Fruit fly (Drosophila melanogaster) whole organism, embryonic: Measurements from ENCODE around the gene Cpr11A.

Experiments
- Aef1 ChIP-seq: fragments of 200-800 bp; sonication (Bioruptor generic); IDR thresholded peaks from 3 replicates; pipeline ENCODE4 v1.3.6; 2022; ENCODE audit warnings: missing biosample characterization, missing genetic modification characterization
- Atf-2 ChIP-seq: fragments of 200-800 bp; sonication (Bioruptor generic); optimal IDR thresholded peaks from 2 replicates; lab custom pipeline; 2016; ENCODE audit warnings: missing biosample characterization, missing genetic modification characterization
- CG10209 ChIP-seq: fragments of 200-800 bp; sonication (Bioruptor generic); optimal IDR thresholded peaks from 3 replicates; lab custom pipeline; 2017; ENCODE audit warnings: missing biosample characterization, mild to moderate bottlenecking, missing genetic modification characterization, missing genetic modification reagents
- CG10959 ChIP-seq: fragments of 200-800 bp; sonication (Bioruptor generic); IDR thresholded peaks from 2 replicates; pipeline ENCODE4 v1.3.6; 2022; ENCODE audit warnings: missing biosample characterization, missing genetic modification characterization
- CG11247 ChIP-seq: fragments of 200-800 bp; sonication (Bioruptor generic); IDR thresholded peaks from 2 replicates; pipeline ENCODE4 v1.3.6; 2022; ENCODE audit warnings: missing biosample characterization, missing genetic modification characterization
- CG11398 ChIP-seq: fragments of 200-800 bp; sonication (Bioruptor generic); optimal IDR thresholded peaks from 2 replicates; lab custom pipeline; 2016; ENCODE audit warnings: missing biosample characterization, missing genetic modification characterization
- CG12942 ChIP-seq: fragments of 200-800 bp; sonication (Bioruptor generic); optimal IDR thresholded peaks from 3 replicates; lab custom pipeline; 2016; ENCODE audit warnings: missing biosample characterization, missing genetic modification characterization
- CG13624 ChIP-seq: fragments of 200-800 bp; sonication (Bioruptor generic); optimal IDR thresholded peaks from 2 replicates; lab custom pipeline; 2016; ENCODE audit warnings: missing biosample characterization, missing genetic modification characterization
- CG14860 ChIP-seq: fragments of 200-800 bp; sonication (Bioruptor generic); IDR thresholded peaks from 3 replicates; pipeline ENCODE4 v1.3.6; 2022; ENCODE audit warnings: missing biosample characterization, missing genetic modification characterization; ENCODE audit not compliant: partially characterized antibody
- CG14965 ChIP-seq: fragments of 200-800 bp; sonication (Bioruptor generic); optimal IDR thresholded peaks from 2 replicates; lab custom pipeline; 2016; ENCODE audit warnings: missing biosample characterization, missing genetic modification characterization, borderline replicate concordance
- CG15011 ChIP-seq: fragments of 200-800 bp; sonication (Bioruptor generic); optimal IDR thresholded peaks from 3 replicates; lab custom pipeline; 2018; ENCODE audit warnings: missing biosample characterization, mild to moderate bottlenecking, missing genetic modification characterization
- CG15601 ChIP-seq: fragments of 200-800 bp; sonication (Bioruptor generic); optimal IDR thresholded peaks from 3 replicates; lab custom pipeline; 2019; ENCODE audit warnings: missing biosample characterization, mild to moderate bottlenecking, missing genetic modification characterization, moderate library complexity
- CG1602 ChIP-seq: fragments of 200-800 bp; sonication (Bioruptor generic); optimal IDR thresholded peaks from 3 replicates; lab custom pipeline; 2016; ENCODE audit warnings: missing biosample characterization, missing genetic modification characterization
- CG7786 ChIP-seq: fragments of 200-800 bp; sonication (Bioruptor generic); optimal IDR thresholded peaks from 2 replicates; lab custom pipeline; 2016; ENCODE audit warnings: missing biosample characterization, missing genetic modification characterization
- CG7963 ChIP-seq: fragments of 200-800 bp; sonication (Bioruptor generic); IDR thresholded peaks from 3 replicates; pipeline ENCODE4 v1.3.6; 2022; ENCODE audit warnings: missing biosample characterization, missing genetic modification characterization; ENCODE audit not compliant: partially characterized antibody
- CG8944 ChIP-seq: fragments of 200-800 bp; sonication (Bioruptor generic); optimal IDR thresholded peaks from 3 replicates; lab custom pipeline; 2016; ENCODE audit warnings: missing biosample characterization, missing genetic modification characterization
- CG9817 ChIP-seq: fragments of 200-800 bp; sonication (Bioruptor generic); optimal IDR thresholded peaks from 2 replicates; lab custom pipeline; 2018; ENCODE audit warnings: missing biosample characterization, mild to moderate bottlenecking, missing genetic modification characterization, moderate library complexity
- Deaf1 ChIP-seq: fragments of 200-800 bp; optimal IDR thresholded peaks from 3 replicates; lab custom pipeline; 2019; ENCODE audit warnings: missing biosample characterization, mild to moderate bottlenecking, missing genetic modification characterization, moderate library complexity
- Dll ChIP-seq: fragments of 200-800 bp; sonication (Bioruptor generic); IDR thresholded peaks from 4 replicates; pipeline ENCODE4 v1.3.6; 2022; ENCODE audit warnings: missing biosample characterization, missing genetic modification characterization; ENCODE audit not compliant: partially characterized antibody
- Doc2 ChIP-seq: fragments of 200-800 bp; sonication (Bioruptor generic); IDR thresholded peaks from 2 replicates; pipeline ENCODE4 v1.3.6; 2022; ENCODE audit warnings: missing biosample characterization, missing genetic modification characterization
- Doc3 ChIP-seq: fragments of 200-800 bp; sonication (Bioruptor generic); IDR thresholded peaks from 3 replicates; pipeline ENCODE4 v1.3.6; 2022; ENCODE audit warnings: missing biosample characterization, missing genetic modification characterization; ENCODE audit not compliant: partially characterized antibody
- Dref ChIP-seq: fragments of 200-800 bp; sonication (Bioruptor generic); IDR thresholded peaks from 2 replicates; pipeline ENCODE4 v1.3.6; 2022; ENCODE audit warnings: missing biosample characterization, missing genetic modification characterization
- E2f2 ChIP-seq: fragments of 200-800 bp; sonication (Bioruptor generic); IDR thresholded peaks from 2 replicates; pipeline ENCODE4 v1.3.6; 2022; ENCODE audit warnings: missing biosample characterization, missing genetic modification characterization
- Elba2 ChIP-seq: fragments of 200-800 bp; sonication (Bioruptor generic); optimal IDR thresholded peaks from 3 replicates; lab custom pipeline; 2016; ENCODE audit warnings: missing biosample characterization, missing genetic modification characterization
- Hmr ChIP-seq: fragments of 200-800 bp; sonication (Bioruptor generic); optimal IDR thresholded peaks from 3 replicates; lab custom pipeline; 2017; ENCODE audit warnings: mild to moderate bottlenecking, missing biosample characterization, missing genetic modification reagents, missing genetic modification characterization
- Hr78 ChIP-seq, 2 experiments: fragments of 200-800 bp in 1 of 2; fragments of >200 bp in 1 of 2; sonication (Bioruptor generic) in 1 of 2; optimal IDR thresholded peaks; 2 replicates each; lab custom pipeline; 2017 to 2019; ENCODE audit warnings: missing biosample characterization in 2 of 2, missing genetic modification characterization in 2 of 2, mild to moderate bottlenecking in 1 of 2, moderate library complexity in 1 of 2
- Ssrp ChIP-seq: fragments of 200-800 bp; sonication (Bioruptor generic); optimal IDR thresholded peaks from 2 replicates; lab custom pipeline; 2018; ENCODE audit warnings: missing biosample characterization, mild to moderate bottlenecking, missing genetic modification characterization, moderate library complexity
- ara ChIP-seq: fragments of 200-800 bp; sonication (Bioruptor generic); IDR thresholded peaks from 2 replicates; pipeline ENCODE4 v1.3.6; 2022; ENCODE audit warnings: missing biosample characterization, missing genetic modification characterization
- bab2 ChIP-seq: fragments of 200-800 bp; sonication (Bioruptor generic); optimal IDR thresholded peaks from 2 replicates; lab custom pipeline; 2016; ENCODE audit warnings: missing biosample characterization, missing genetic modification characterization
- cato ChIP-seq: fragments of 200-800 bp; sonication (Bioruptor generic); optimal IDR thresholded peaks from 2 replicates; lab custom pipeline; 2016; ENCODE audit warnings: missing biosample characterization, missing genetic modification characterization, borderline replicate concordance
- ci ChIP-seq: fragments of 200-800 bp; sonication (Bioruptor generic); IDR thresholded peaks from 3 replicates; pipeline ENCODE4 v1.3.6; 2022; ENCODE audit warnings: missing biosample characterization, missing genetic modification characterization
- gcm2 ChIP-seq: fragments of 200-800 bp; sonication (Bioruptor generic); optimal IDR thresholded peaks from 2 replicates; lab custom pipeline; 2016; ENCODE audit warnings: missing biosample characterization, missing genetic modification characterization
- gro ChIP-seq: fragments of 200-800 bp; sonication (Bioruptor generic); optimal IDR thresholded peaks from 2 replicates; lab custom pipeline; 2016; ENCODE audit warnings: missing biosample characterization, missing genetic modification characterization
- gsb-n ChIP-seq: fragments of 200-800 bp; sonication (Bioruptor generic); optimal IDR thresholded peaks from 3 replicates; lab custom pipeline; 2018; ENCODE audit warnings: missing biosample characterization, mild to moderate bottlenecking, missing genetic modification characterization
- gt ChIP-seq: fragments of 200-800 bp; sonication (Bioruptor generic); IDR thresholded peaks from 2 replicates; pipeline ENCODE4 v1.3.6; 2022; ENCODE audit warnings: missing biosample characterization, missing genetic modification characterization
- ken ChIP-seq: fragments of 200-800 bp; sonication (Bioruptor generic); IDR thresholded peaks from 3 replicates; pipeline ENCODE4 v1.3.6; 2022; ENCODE audit warnings: missing biosample characterization, missing genetic modification characterization
- lov ChIP-seq, 2 experiments: fragments of 200-800 bp in 1 of 2; fragments of >200 bp in 1 of 2; sonication (Bioruptor generic) in 1 of 2; IDR thresholded peaks in 1 of 2; optimal IDR thresholded peaks in 1 of 2; 2 replicates in 1 of 2; 3 replicates in 1 of 2; pipeline versions ENCODE4 v1.3.6 to Lab custom; 2017 to 2022; ENCODE audit warnings: missing biosample characterization in 1 of 2, missing genetic modification characterization in 1 of 2
- nmo ChIP-seq: fragments of 200-800 bp; sonication (Bioruptor generic); optimal IDR thresholded peaks from 2 replicates; lab custom pipeline; 2018; ENCODE audit warnings: missing biosample characterization, mild to moderate bottlenecking, missing genetic modification characterization, moderate library complexity
- onecut ChIP-seq: fragments of 200-800 bp; sonication (Bioruptor generic); IDR thresholded peaks from 2 replicates; pipeline ENCODE4 v1.3.6; 2022; ENCODE audit warnings: missing biosample characterization, missing genetic modification characterization
- peb ChIP-seq: fragments of 200-800 bp; sonication (Bioruptor generic); IDR thresholded peaks from 2 replicates; pipeline ENCODE4 v1.3.6; 2022; ENCODE audit warnings: missing biosample characterization, missing genetic modification characterization
- pho ChIP-seq: fragments of 200-800 bp; sonication (Bioruptor generic); optimal IDR thresholded peaks from 2 replicates; lab custom pipeline; 2016; ENCODE audit warnings: missing biosample characterization, missing genetic modification characterization
- slbo ChIP-seq: fragments of 200-800 bp; sonication (Bioruptor generic); IDR thresholded peaks from 2 replicates; pipeline ENCODE4 v1.3.6; 2022; ENCODE audit warnings: missing biosample characterization, missing genetic modification characterization
- ssp ChIP-seq: fragments of 200-800 bp; sonication (Bioruptor generic); IDR thresholded peaks from 2 replicates; pipeline ENCODE4 v1.3.6; 2022; ENCODE audit warnings: missing biosample characterization, missing genetic modification characterization
- stwl ChIP-seq: fragments of 200-800 bp; sonication (Bioruptor generic); optimal IDR thresholded peaks from 3 replicates; lab custom pipeline; 2018; ENCODE audit warnings: missing biosample characterization, mild to moderate bottlenecking, missing genetic modification characterization, moderate library complexity
- tll ChIP-seq, 2 experiments: fragments of 200-800 bp in 1 of 2; fragments of >200 bp in 1 of 2; sonication (Bioruptor generic) in 1 of 2; optimal IDR thresholded peaks; 2 replicates each; lab custom pipeline; 2017 to 2019; ENCODE audit warnings: missing biosample characterization in 2 of 2, missing genetic modification characterization in 2 of 2, mild to moderate bottlenecking in 1 of 2, moderate library complexity in 1 of 2
- twi ChIP-seq: fragments of 200-800 bp; optimal IDR thresholded peaks from 2 replicates; lab custom pipeline; 2019; ENCODE audit warnings: missing biosample characterization, mild to moderate bottlenecking, missing genetic modification characterization, moderate library complexity
- wek ChIP-seq: fragments of 200-800 bp; sonication (Bioruptor generic); optimal IDR thresholded peaks from 3 replicates; lab custom pipeline; 2018; ENCODE audit warnings: missing biosample characterization, mild to moderate bottlenecking, missing genetic modification characterization, moderate library complexity
- wor ChIP-seq: fragments of 200-800 bp; sonication (Bioruptor generic); IDR thresholded peaks from 2 replicates; pipeline ENCODE4 v1.3.6; 2022; ENCODE audit warnings: missing biosample characterization, missing genetic modification characterization

Gene Cpr11A

dm6 chrX:12466541-12467240, 20.1 kb upstream of the Cpr11A start (continued):
- TF ChIP-seq CG12942 (GFP tag; lab: Kevin White, UChicago) (no peak), Elba2 (GFP tag; lab: Kevin White, UChicago) (peak; percentile 82), CG13624 (GFP tag; lab: Kevin White, UChicago) (peak; percentile 25), Doc2 (GFP tag; lab: Robert Waterston, UW) (no peak), nmo (peak; percentile 58)

DNA sequence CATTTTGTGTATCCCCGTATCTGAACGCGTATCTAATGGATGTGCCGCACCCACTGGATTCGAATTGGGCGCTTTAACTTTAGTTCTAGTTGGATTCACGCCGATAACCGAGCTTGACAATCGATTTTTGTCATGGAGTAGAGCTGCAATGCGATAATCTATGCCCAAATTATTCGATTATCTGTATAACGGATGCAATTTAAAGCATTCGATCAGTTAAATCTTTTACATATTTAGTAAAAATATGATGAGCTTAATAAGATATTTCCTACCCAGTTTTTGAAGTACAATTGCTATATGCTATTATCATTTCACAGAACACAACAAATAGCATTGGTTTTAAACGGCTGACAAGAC, 19.6 kb upstream of the Cpr11A start:
- TF ChIP-seq CG8944 (no peak), gt (no peak), twi (tag; lab: Kevin White, UChicago) (no peak), pho (GFP tag; lab: Kevin White, UChicago) (no peak), CG14860 (GFP tag; lab: Robert Waterston, UW) (no peak), gsb-n (peak; percentile 18), CG7963 (GFP tag; lab: Robert Waterston, UW) (peak; percentile 58; the same call in 1 of the 3 replicates), CG11247 (no peak), Atf-2 (GFP tag; lab: Kevin White, UChicago) (no peak), E2f2 (peak; percentile 65), Dll (GFP tag; lab: Robert Waterston, UW) (0 out of 4 replicates have a peak, but pooled peaks have one; percentile 31), stwl (tag; lab: Kevin White, UChicago) (peak; percentile 83), Ssrp (tag; lab: Kevin White, UChicago) (no peak), wor (GFP tag; lab: Robert Waterston, UW) (no peak), Hr78 (GFP tag; optimal IDR thresholded peaks at IDR 0.05; lab: Kevin White, UChicago) (no peak), ara (GFP tag; lab: Robert Waterston, UW) (no peak), gcm2 (GFP tag; lab: Kevin White, UChicago) (no peak), peb (GFP tag; lab: Robert Waterston, UW) (no peak), CG15011 (GFP tag; lab: Kevin White, UChicago) (no peak), Aef1 (GFP tag; lab: Robert Waterston, UW) (no peak), cato (no peak), CG11398 (GFP tag; lab: Kevin White, UChicago) (no peak), CG10959 (no peak), CG10209 (GFP tag; lab: Kevin White, UChicago) (no peak), CG14965 (GFP tag; lab: Kevin White, UChicago) (no peak), onecut (GFP tag; lab: Robert Waterston, UW) (peak; percentile 27; the same call in 1 of the 2 replicates), Dref (GFP tag; lab: Robert Waterston, UW) (peak; percentile 59), ken (no peak), CG9817 (no peak), wek (GFP tag; lab: Kevin White, UChicago) (no peak), tll (GFP tag; optimal IDR thresholded peaks at IDR 0.05; lab: Kevin White, UChicago) (no peak), lov (optimal IDR thresholded peaks at IDR 0.05; lab: Kevin White, UChicago) (no peak), lov (GFP tag; IDR thresholded peaks at IDR 0.05; lab: Robert Waterston, UW) (no peak), Deaf1 (no peak), Doc3 (GFP tag; lab: Robert Waterston, UW) (no peak), nmo (no peak), CG1602 (no peak), gro (no peak), ssp (GFP tag; lab: Robert Waterston, UW) (no peak), slbo (GFP tag; lab: Robert Waterston, UW) (no peak), CG7786 (GFP tag; lab: Kevin White, UChicago) (no peak), ci (GFP tag; lab: Robert Waterston, UW) (no peak), CG15601 (tag; lab: Kevin White, UChicago) (no peak), Hmr (GFP tag; lab: Kevin White, UChicago) (no peak), bab2 (no peak)
